Fruit fly (Drosophila melanogaster) whole organism, pupa: ENCODE data around the gene Snap24.

Experiments
- CG10348 ChIP-seq: fragments of 200-800 bp; sonication (Bioruptor generic); IDR thresholded peaks from 2 replicates; pipeline ENCODE4 v1.3.6; 2022; ENCODE audit warnings: missing biosample characterization, missing genetic modification characterization
- CG13204 ChIP-seq: fragments of 200-800 bp; sonication (Bioruptor generic); optimal IDR thresholded peaks from 2 replicates; lab custom pipeline; 2018; ENCODE audit warnings: missing biosample characterization, mild to moderate bottlenecking, missing genetic modification characterization, moderate library complexity
- CG15710 ChIP-seq: fragments of 200-800 bp; sonication (Bioruptor generic); optimal IDR thresholded peaks from 2 replicates; lab custom pipeline; 2018; ENCODE audit warnings: missing biosample characterization, mild to moderate bottlenecking, missing genetic modification characterization, moderate library complexity
- CG8301 ChIP-seq: fragments of 200-800 bp; sonication (Bioruptor generic); optimal IDR thresholded peaks from 2 replicates; lab custom pipeline; 2018; ENCODE audit warnings: missing biosample characterization, mild to moderate bottlenecking, missing genetic modification characterization
- D1 ChIP-seq: fragments of 200-800 bp; sonication (Bioruptor generic); optimal IDR thresholded peaks from 2 replicates; lab custom pipeline; 2018; ENCODE audit warnings: missing biosample characterization, mild to moderate bottlenecking, missing genetic modification characterization, moderate library complexity
- Snoo ChIP-seq: fragments of 200-800 bp; sonication (Bioruptor generic); optimal IDR thresholded peaks from 3 replicates; lab custom pipeline; 2017; ENCODE audit warnings: missing biosample characterization, mild to moderate bottlenecking, missing genetic modification characterization, inconsistent platforms
- gl ChIP-seq: fragments of 200-800 bp; sonication (Bioruptor generic); optimal IDR thresholded peaks from 2 replicates; lab custom pipeline; 2018; ENCODE audit warnings: missing biosample characterization, mild to moderate bottlenecking, missing genetic modification characterization

DNA sequence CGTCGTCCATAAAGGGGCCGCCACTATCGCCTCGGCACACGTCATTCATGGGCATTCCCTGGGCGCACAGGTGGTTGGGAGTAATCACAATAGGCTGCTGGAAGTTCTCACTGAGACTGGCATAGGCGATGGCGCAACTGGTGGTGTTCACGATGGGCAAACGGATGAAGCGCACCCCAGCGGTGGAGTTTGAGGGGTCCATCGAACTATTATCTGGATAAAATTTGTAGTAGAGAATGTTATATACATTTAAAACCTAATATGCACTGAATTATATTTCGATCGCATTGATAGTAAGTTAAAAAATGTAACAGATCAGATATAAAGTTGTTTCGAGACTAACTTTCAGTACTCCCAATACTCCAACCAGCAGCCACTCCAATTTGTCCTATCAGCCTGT, 19.7 kb downstream of the Snap24 start, which contains the start of gene CG31415:
- TF ChIP-seq gl = no peak
- no peak for TF ChIP-seq CG10348 (GFP tag; lab: Robert Waterston, UW)
- no peak for TF ChIP-seq Snoo (tag; lab: Kevin White, UChicago)
- TF ChIP-seq CG8301 (tag; lab: Kevin White, UChicago) = no peak
- TF ChIP-seq D1 (tag; lab: Kevin White, UChicago) = no peak
- no peak for TF ChIP-seq CG13204
- TF ChIP-seq CG15710 (tag; lab: Kevin White, UChicago) = no peak
